Worm (Caenorhabditis elegans) whole organism, L4 larva: ENCODE measurements around the gene ZK177.9.
A peak's percentile ranks its signal among the peaks of the same experiment; 100 is the strongest.

Experiments
- D1046.2 ChIP-seq: fragments of 200-800 bp; sonication (Bioruptor generic); IDR thresholded peaks from 2 replicates; pipeline ENCODE4 v1.3.6; 2022; ENCODE audit warnings: missing genetic modification characterization, missing compliant biosample characterization
- F37D6.2 ChIP-seq: sonication (generic microtip); optimal IDR thresholded peaks from 2 replicates; lab custom pipeline; 2016; ENCODE audit warnings: mild to moderate bottlenecking, missing genetic modification characterization, missing compliant biosample characterization
- F44E2.7 ChIP-seq: fragments of 200-800 bp; sonication (Bioruptor generic); IDR thresholded peaks from 2 replicates; pipeline ENCODE4 v2.1.2; 2022; ENCODE audit warnings: missing genetic modification characterization, missing compliant biosample characterization
- F49E8.2 ChIP-seq: sonication (generic microtip); optimal IDR thresholded peaks from 2 replicates; lab custom pipeline; 2016; ENCODE audit warnings: missing compliant biosample characterization, mild to moderate bottlenecking, missing genetic modification characterization, borderline replicate concordance
- T20F7.1 ChIP-seq: fragments of 200-800 bp; sonication (Bioruptor generic); optimal IDR thresholded peaks from 2 replicates; lab custom pipeline; 2018; ENCODE audit warnings: mild to moderate bottlenecking, missing genetic modification characterization, missing compliant biosample characterization
- Y5F2A.4 ChIP-seq: fragments of 200-800 bp; sonication (Bioruptor generic); optimal IDR thresholded peaks from 2 replicates; lab custom pipeline; 2018; ENCODE audit warnings: mild to moderate bottlenecking, missing genetic modification characterization, missing compliant biosample characterization
- ZK337.2 ChIP-seq: fragments of 200-800 bp; sonication (Bioruptor generic); IDR thresholded peaks from 2 replicates; pipeline ENCODE4 v1.3.6; 2022; ENCODE audit warnings: missing genetic modification reagents, missing genetic modification characterization, missing compliant biosample characterization
- aha-1 ChIP-seq: fragments of 150-350 bp; peaks from one replicate; lab custom pipeline; 2014; ENCODE audit warnings: missing biosample characterization, missing genetic modification characterization
- ama-1 ChIP-seq: fragments of 150-350 bp; optimal IDR thresholded peaks from 2 replicates; lab custom pipeline; 2014; ENCODE audit warnings: inconsistent platforms, mixed read lengths
- arid-1 ChIP-seq: fragments of 200-800 bp; sonication (Bioruptor generic); conservative IDR thresholded peaks from 2 replicates; pipeline ENCODE4 v1.3.6; 2022; ENCODE audit warnings: missing genetic modification reagents, missing genetic modification characterization, missing compliant biosample characterization
- attf-4 ChIP-seq: sonication (generic microtip); optimal IDR thresholded peaks from 3 replicates; lab custom pipeline; 2017; ENCODE audit warnings: missing biosample characterization, missing genetic modification characterization
- ceh-28 ChIP-seq: fragments of 150-350 bp; optimal IDR thresholded peaks from 2 replicates; lab custom pipeline; 2014; ENCODE audit warnings: missing biosample characterization, missing genetic modification reagents, missing genetic modification characterization
- ceh-32 ChIP-seq: sonication (generic microtip); optimal IDR thresholded peaks from 2 replicates; lab custom pipeline; 2016; ENCODE audit warnings: mild to moderate bottlenecking, missing genetic modification characterization, missing compliant biosample characterization; ENCODE audit not compliant: poor library complexity
- ceh-44 ChIP-seq: fragments of 200-800 bp; sonication (Bioruptor generic); IDR thresholded peaks from 2 replicates; pipeline ENCODE4 v1.3.6; 2022; ENCODE audit warnings: missing genetic modification reagents, missing genetic modification characterization, missing compliant biosample characterization
- ceh-62 ChIP-seq: sonication (generic microtip); optimal IDR thresholded peaks from 2 replicates; lab custom pipeline; 2017; ENCODE audit warnings: missing biosample characterization, missing genetic modification characterization
- ceh-82 ChIP-seq: sonication (generic microtip); optimal IDR thresholded peaks from 2 replicates; lab custom pipeline; 2017; ENCODE audit warnings: missing biosample characterization, missing genetic modification characterization
- ces-1 ChIP-seq: fragments of 150-350 bp; sonication (generic microtip); optimal IDR thresholded peaks from 4 replicates; lab custom pipeline; 2014; ENCODE audit warnings: missing biosample characterization, missing genetic modification reagents, missing genetic modification characterization
- ctbp-1 ChIP-seq: fragments of 200-800 bp; sonication (Bioruptor generic); IDR thresholded peaks from 2 replicates; pipeline ENCODE4 v1.3.6; 2022; ENCODE audit warnings: missing genetic modification reagents, missing genetic modification characterization, missing compliant biosample characterization
- daf-12 ChIP-seq: fragments of 150-350 bp; optimal IDR thresholded peaks from 2 replicates; lab custom pipeline; 2014; ENCODE audit warnings: missing biosample characterization, missing genetic modification reagents, missing genetic modification characterization
- daf-16 ChIP-seq, 3 experiments: sonication (generic microtip); optimal IDR thresholded peaks; 2 replicates each; lab custom pipeline; 2016 to 2017; ENCODE audit warnings: missing genetic modification characterization in 3 of 3, missing genetic modification reagents in 3 of 3, mild to moderate bottlenecking in 2 of 3, missing compliant biosample characterization in 2 of 3, missing biosample characterization in 1 of 3, moderate library complexity in 1 of 3
- dmd-8 ChIP-seq: fragments of 200-800 bp; sonication (Bioruptor generic); IDR thresholded peaks from 2 replicates; pipeline ENCODE4 v1.3.6; 2022; ENCODE audit warnings: missing genetic modification characterization, missing compliant biosample characterization
- dve-1 ChIP-seq: sonication (generic microtip); optimal IDR thresholded peaks from 2 replicates; lab custom pipeline; 2017; ENCODE audit warnings: antibody characterized with exemption, mild to moderate bottlenecking, missing genetic modification characterization, missing compliant biosample characterization; ENCODE audit not compliant: insufficient read depth
- fkh-10 ChIP-seq: fragments of 150-350 bp; optimal IDR thresholded peaks from 2 replicates; lab custom pipeline; 2014; ENCODE audit warnings: missing biosample characterization, missing genetic modification reagents, missing genetic modification characterization
- hif-1 ChIP-seq, 2 experiments: sonication (generic microtip); optimal IDR thresholded peaks; 2 replicates each; lab custom pipeline; 2016 to 2017; ENCODE audit warnings: missing compliant biosample characterization in 2 of 2, missing genetic modification characterization in 2 of 2, missing genetic modification reagents in 2 of 2, missing genotype in 2 of 2, mild to moderate bottlenecking in 1 of 2
- hlh-30 ChIP-seq: sonication (generic microtip); optimal IDR thresholded peaks from 2 replicates; lab custom pipeline; 2017; ENCODE audit warnings: antibody characterized with exemption, mild to moderate bottlenecking, missing genetic modification characterization, missing compliant biosample characterization; ENCODE audit not compliant: insufficient read depth
- hmg-1.1 ChIP-seq: fragments of 200-800 bp; sonication (Bioruptor generic); IDR thresholded peaks from 2 replicates; pipeline ENCODE4 v1.3.6; 2022; ENCODE audit warnings: missing genetic modification reagents, missing genetic modification characterization, missing compliant biosample characterization
- lim-7 ChIP-seq: fragments of 200-800 bp; sonication (Bioruptor generic); IDR thresholded peaks from 2 replicates; pipeline ENCODE4 v1.3.6; 2022; ENCODE audit warnings: missing genetic modification characterization, missing compliant biosample characterization
- lin-13 ChIP-seq: fragments of 150-350 bp; optimal IDR thresholded peaks from 2 replicates; lab custom pipeline; 2014; ENCODE audit warnings: missing biosample characterization, missing genetic modification reagents, missing genetic modification characterization
- lin-15B ChIP-seq: fragments of 150-350 bp; sonication (generic microtip); optimal IDR thresholded peaks from 3 replicates; lab custom pipeline; 2014; ENCODE audit warnings: missing biosample characterization, missing genetic modification characterization
- lir-3 ChIP-seq: sonication (generic microtip); optimal IDR thresholded peaks from 2 replicates; lab custom pipeline; 2016; ENCODE audit warnings: mild to moderate bottlenecking, missing genetic modification characterization, missing compliant biosample characterization
- madf-9 ChIP-seq: fragments of 200-800 bp; sonication (Bioruptor generic); conservative IDR thresholded peaks from 2 replicates; pipeline ENCODE4 v1.3.6; 2022; ENCODE audit warnings: missing genetic modification reagents, missing genetic modification characterization, missing compliant biosample characterization
- mdl-1 ChIP-seq, 2 experiments: fragments of 150-350 bp in 1 of 2; sonication (generic microtip) in 1 of 2; optimal IDR thresholded peaks; 2 replicates each; lab custom pipeline; 2014 to 2017; ENCODE audit warnings: missing biosample characterization in 2 of 2, missing genetic modification characterization in 2 of 2
- mxl-3 ChIP-seq: fragments of 200-800 bp; sonication (Bioruptor generic); optimal IDR thresholded peaks from 2 replicates; lab custom pipeline; 2018; ENCODE audit warnings: mild to moderate bottlenecking, missing genetic modification characterization, missing compliant biosample characterization
- nhr-11 ChIP-seq: fragments of 150-350 bp; optimal IDR thresholded peaks from 2 replicates; lab custom pipeline; 2014; ENCODE audit warnings: missing biosample characterization, missing genetic modification characterization
- nhr-111 ChIP-seq: fragments of 200-800 bp; sonication (Bioruptor generic); optimal IDR thresholded peaks from 2 replicates; lab custom pipeline; 2018; ENCODE audit warnings: mild to moderate bottlenecking, missing genetic modification characterization, missing compliant biosample characterization
- nhr-28 ChIP-seq: fragments of 150-350 bp; optimal IDR thresholded peaks from 2 replicates; lab custom pipeline; 2014; ENCODE audit warnings: missing biosample characterization, missing genetic modification characterization
- pqm-1 ChIP-seq: sonication (generic microtip); optimal IDR thresholded peaks from 2 replicates; lab custom pipeline; 2017; ENCODE audit warnings: missing biosample characterization, missing genetic modification characterization
- sdz-12 ChIP-seq: fragments of 200-800 bp; sonication (Bioruptor generic); optimal IDR thresholded peaks from 2 replicates; lab custom pipeline; 2018; ENCODE audit warnings: mild to moderate bottlenecking, missing genetic modification characterization, missing compliant biosample characterization
- skn-1 ChIP-seq: fragments of 150-350 bp; optimal IDR thresholded peaks from 2 replicates; lab custom pipeline; 2014; ENCODE audit warnings: missing biosample characterization, missing genetic modification characterization
- spr-1 ChIP-seq: sonication (generic microtip); optimal IDR thresholded peaks from 2 replicates; lab custom pipeline; 2016; ENCODE audit warnings: mild to moderate bottlenecking, missing genetic modification characterization, missing compliant biosample characterization
- tra-1 ChIP-seq: fragments of 200-800 bp; sonication (Bioruptor generic); IDR thresholded peaks from 2 replicates; pipeline ENCODE4 v1.3.6; 2022; ENCODE audit warnings: missing genetic modification reagents, missing genetic modification characterization, missing compliant biosample characterization
- unc-130 ChIP-seq: sonication (generic microtip); optimal IDR thresholded peaks from 2 replicates; lab custom pipeline; 2016; ENCODE audit warnings: missing genetic modification reagents, missing genetic modification characterization, missing compliant biosample characterization
- unc-62 ChIP-seq, 3 experiments: fragments of 150-350 bp in 1 of 3; sonication (generic microtip); optimal IDR thresholded peaks in 2 of 3; peaks in 1 of 3; 1 replicate in 1 of 3; 2 replicates in 2 of 3; lab custom pipeline; 2014 to 2017; ENCODE audit warnings: missing biosample characterization in 3 of 3, missing genetic modification characterization in 3 of 3, missing genetic modification reagents in 3 of 3, missing genotype in 1 of 3
- zip-2 ChIP-seq: fragments of 150-350 bp; optimal IDR thresholded peaks from 2 replicates; lab custom pipeline; 2014; ENCODE audit warnings: missing biosample characterization, missing genetic modification characterization
- ztf-7 ChIP-seq: fragments of 150-350 bp; optimal IDR thresholded peaks from 2 replicates; lab custom pipeline; 2014; ENCODE audit warnings: missing biosample characterization, missing genetic modification characterization

Gene ZK177.9

DNA sequence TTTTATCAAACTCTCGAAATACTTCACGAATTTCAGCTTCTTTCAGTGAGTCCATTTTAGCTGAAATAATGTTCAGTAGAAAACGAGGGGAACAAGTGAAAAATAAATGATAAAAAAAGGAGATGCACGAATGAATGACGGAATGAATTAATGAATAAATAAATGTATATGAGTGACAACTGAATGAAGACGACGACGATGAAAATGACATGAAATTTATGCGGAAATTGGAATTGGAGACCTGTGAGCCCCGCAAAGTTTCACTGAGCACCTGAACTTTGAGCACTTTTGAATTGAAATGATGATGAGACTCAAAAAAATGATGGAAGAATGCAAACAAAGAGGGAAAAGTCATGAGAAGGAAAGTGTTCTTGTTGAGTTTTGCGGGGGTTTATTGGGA, 35.6 kb downstream of the ZK177.9 start, which contains the start of gene cal-8:
Gene cal-8 (minus strand): TSS at position 60 of the 400 bp plus-strand sequence.
- TF ChIP-seq unc-62 (GFP tag; optimal IDR thresholded peaks at IDR 0.05 in 1 of 2; lab: Kevin White, UChicago) (peak in 1 of 2 experiments; percentile 98), unc-62 (tag; optimal IDR thresholded peaks at IDR 0.05; lab: Kevin White, UChicago) (no peak), hlh-30 (tag; lab: Kevin White, UChicago) (no peak)
- TF ChIP-seq, all 104 proteins: peak for 1

DNA sequence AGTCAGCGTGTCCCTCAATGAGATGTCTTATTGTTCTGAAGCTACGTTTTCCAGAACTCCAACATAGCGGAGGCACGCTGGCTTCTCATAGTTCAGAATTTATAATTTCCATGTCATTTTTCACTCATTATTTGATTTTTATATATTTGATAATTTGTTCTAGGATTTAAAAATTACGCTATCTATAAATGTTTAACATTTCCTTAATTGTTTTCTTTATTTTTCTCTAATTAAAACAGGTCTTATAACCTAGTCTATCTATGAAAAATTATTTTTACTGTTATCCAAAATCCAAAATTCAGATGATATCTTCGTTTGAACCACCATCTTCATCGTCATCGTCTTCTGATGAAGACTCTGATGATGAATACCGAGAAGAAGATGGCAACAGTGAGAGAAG, 39.2 kb downstream of the ZK177.9 start, which contains the start of gene F56D1.1:
Gene F56D1.1 (plus strand): TSS at position 301 of the 400 bp plus-strand sequence.
- no peak for TF ChIP-seq madf-9 (GFP tag; lab: Robert Waterston, UW)
- no peak for TF ChIP-seq ztf-7 (tag; lab: Kevin White, UChicago)
- no peak for TF ChIP-seq D1046.2 (GFP tag; lab: Robert Waterston, UW)
- TF ChIP-seq aha-1 = no peak
- no peak for TF ChIP-seq zip-2 (tag; lab: Kevin White, UChicago)
- no peak for TF ChIP-seq ceh-28
- no peak for TF ChIP-seq lim-7 (GFP tag; lab: Robert Waterston, UW)
- TF ChIP-seq unc-130 = no peak
- TF ChIP-seq mdl-1 (tag; optimal IDR thresholded peaks at IDR 0.05; lab: Kevin White, UChicago) = no peak
- TF ChIP-seq skn-1 (tag; lab: Kevin White, UChicago) = no peak
- no peak for TF ChIP-seq lin-13 (GFP tag; lab: Kevin White, UChicago)
- no peak for TF ChIP-seq nhr-28
- no peak for TF ChIP-seq lin-15B
- no peak for TF ChIP-seq fkh-10
- TF ChIP-seq dve-1 (tag; lab: Kevin White, UChicago) = no peak
- TF ChIP-seq sdz-12 (GFP tag; lab: Kevin White, UChicago) = no peak
- TF ChIP-seq F44E2.7 = no peak

DNA sequence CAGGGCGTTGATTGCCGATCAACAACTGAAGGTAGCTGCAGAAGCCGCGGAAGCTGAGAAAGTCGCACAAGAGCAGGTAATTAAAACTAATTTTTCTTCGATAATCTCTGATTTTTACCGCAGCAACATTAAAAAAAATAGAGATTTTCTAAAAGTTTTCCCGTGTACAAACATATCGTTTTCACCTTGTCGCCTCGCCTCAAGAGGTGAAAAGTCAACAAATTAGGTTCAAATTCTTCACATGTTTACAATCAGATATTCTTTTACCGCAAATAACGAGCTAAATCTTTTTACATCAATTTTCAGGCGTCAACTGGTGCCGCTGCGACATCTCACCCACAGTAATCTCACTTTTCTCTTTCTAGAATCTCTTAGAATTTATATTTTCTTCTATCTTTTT, 42.6 kb downstream of the ZK177.9 start, which contains the start of gene ilcr-2:
Gene ilcr-2 (plus strand): TSS at position 301 of the 400 bp plus-strand sequence.
- no peak for TF ChIP-seq nhr-111 (GFP tag; lab: Kevin White, UChicago)
- TF ChIP-seq attf-4 = no peak
- no peak for TF ChIP-seq ces-1 (GFP tag; lab: Kevin White, UChicago)
- TF ChIP-seq tra-1 (GFP tag; lab: Robert Waterston, UW) = no peak
- TF ChIP-seq T20F7.1 (GFP tag; lab: Kevin White, UChicago) = no peak
- TF ChIP-seq F37D6.2 (tag; lab: Kevin White, UChicago) = no peak
- TF ChIP-seq spr-1 (tag; lab: Kevin White, UChicago) = no peak
- no peak for TF ChIP-seq ceh-62 (tag; lab: Kevin White, UChicago)
- no peak for TF ChIP-seq F44E2.7
- no peak for TF ChIP-seq ZK337.2 (GFP tag; lab: Robert Waterston, UW)
- TF ChIP-seq ama-1 = no peak
- no peak for TF ChIP-seq daf-12 (tag; lab: Kevin White, UChicago)
- no peak for TF ChIP-seq hif-1 (tag; optimal IDR thresholded peaks at IDR 0.05; lab: Kevin White, UChicago)

DNA sequence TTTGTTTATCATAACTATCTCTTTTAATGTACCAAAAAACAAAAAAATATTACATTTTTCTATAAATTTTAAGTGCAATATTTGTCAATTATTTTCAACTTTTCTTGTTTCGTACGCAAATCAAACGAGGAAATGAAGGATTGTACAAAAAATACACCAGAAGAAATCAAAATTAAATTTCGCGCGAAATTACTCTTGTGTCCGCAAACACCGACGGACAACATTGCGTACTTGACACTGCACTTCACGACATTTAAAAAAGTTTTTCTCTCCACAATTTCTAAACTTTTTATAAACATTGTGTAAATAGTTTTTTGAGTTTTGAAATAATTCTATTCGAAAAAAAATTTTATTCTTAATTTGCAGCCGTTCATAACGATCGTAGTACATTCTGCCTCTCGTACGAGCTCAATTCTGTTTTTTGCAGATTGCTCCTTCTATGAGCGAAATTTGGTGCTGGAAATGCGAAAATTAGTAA, 43.6 kb downstream of the ZK177.9 start, which contains the start of gene mrps-16:
Gene mrps-16 (plus strand): TSS at position 428 of the 478 bp plus-strand sequence.
- no peak for TF ChIP-seq T20F7.1 (GFP tag; lab: Kevin White, UChicago)
- no peak for TF ChIP-seq ctbp-1 (GFP tag; lab: Robert Waterston, UW)
- no peak for TF ChIP-seq hmg-1.1 (GFP tag; lab: Robert Waterston, UW)
- TF ChIP-seq daf-16 (GFP tag; optimal IDR thresholded peaks at IDR 0.05; lab: Kevin White, UChicago) = no peak
- peak; percentile 31 for TF ChIP-seq daf-16 (tag; optimal IDR thresholded peaks at IDR 0.05; lab: Kevin White, UChicago)
- no peak for TF ChIP-seq ama-1
- no peak for TF ChIP-seq Y5F2A.4 (GFP tag; lab: Kevin White, UChicago)
- TF ChIP-seq ceh-44 (GFP tag; lab: Robert Waterston, UW) = no peak
- no peak for TF ChIP-seq pqm-1 (tag; lab: Kevin White, UChicago)
- no peak for TF ChIP-seq ceh-62 (tag; lab: Kevin White, UChicago)
- no peak for TF ChIP-seq nhr-11 (tag; lab: Kevin White, UChicago)
- TF ChIP-seq lir-3 (tag; lab: Kevin White, UChicago) = no peak
- no peak for TF ChIP-seq ztf-7 (tag; lab: Kevin White, UChicago)
- no peak for TF ChIP-seq ceh-82 (tag; lab: Kevin White, UChicago)
- TF ChIP-seq F49E8.2 = no peak
- no peak for TF ChIP-seq arid-1
- TF ChIP-seq lin-15B = no peak
- TF ChIP-seq nhr-111 (GFP tag; lab: Kevin White, UChicago) = no peak
- TF ChIP-seq ceh-32 = no peak
- TF ChIP-seq dve-1 (tag; lab: Kevin White, UChicago) = peak; percentile 68
- no peak for TF ChIP-seq dmd-8 (GFP tag; lab: Robert Waterston, UW)
- TF ChIP-seq mxl-3 (GFP tag; lab: Kevin White, UChicago) = no peak
